Fruit fly (Drosophila melanogaster) whole organism, embryonic: Measurements from ENCODE around the gene CG5068.
A peak's percentile ranks its signal among the peaks of the same experiment; 100 is the strongest.

Source experiments
- Bgb ChIP-seq: fragments of 200-800 bp; sonication (Bioruptor generic); IDR thresholded peaks from 2 replicates; pipeline ENCODE4 v1.3.6; 2022; ENCODE audit warnings: missing biosample characterization, missing genetic modification characterization; ENCODE audit not compliant: partially characterized antibody
- Blimp-1 ChIP-seq: fragments of 200-800 bp; sonication (Bioruptor generic); optimal IDR thresholded peaks from 3 replicates; lab custom pipeline; 2018; ENCODE audit warnings: missing biosample characterization, missing genetic modification characterization, mild to moderate bottlenecking, moderate library complexity, missing genetic modification reagents
- BtbVII ChIP-seq: fragments of 200-800 bp; sonication (Bioruptor generic); optimal IDR thresholded peaks from 3 replicates; lab custom pipeline; 2017; ENCODE audit warnings: missing biosample characterization, mild to moderate bottlenecking, missing genetic modification characterization
- CG1024 ChIP-seq: fragments of 200-800 bp; sonication (Bioruptor generic); IDR thresholded peaks from 2 replicates; pipeline ENCODE4 v1.3.6; 2022; ENCODE audit warnings: missing biosample characterization, missing genetic modification characterization
- CG11560 ChIP-seq: fragments of 200-800 bp; sonication (Bioruptor generic); IDR thresholded peaks from 3 replicates; pipeline ENCODE4 v1.3.6; 2022; ENCODE audit warnings: missing biosample characterization, missing genetic modification characterization
- CG11723 ChIP-seq: fragments of 200-800 bp; sonication (Bioruptor generic); optimal IDR thresholded peaks from 2 replicates; lab custom pipeline; 2017; ENCODE audit warnings: missing biosample characterization, mild to moderate bottlenecking, missing genetic modification characterization
- CG12769 ChIP-seq: fragments of 200-800 bp; sonication (Bioruptor generic); optimal IDR thresholded peaks from 2 replicates; lab custom pipeline; 2019; ENCODE audit warnings: missing biosample characterization, mild to moderate bottlenecking, missing genetic modification characterization, moderate library complexity
- CG13775 ChIP-seq: fragments of 200-800 bp; sonication (Bioruptor generic); optimal IDR thresholded peaks from 3 replicates; lab custom pipeline; 2017; ENCODE audit warnings: missing biosample characterization, mild to moderate bottlenecking, missing genetic modification characterization
- CG17186 ChIP-seq: fragments of 200-800 bp; sonication (Bioruptor generic); optimal IDR thresholded peaks from 3 replicates; lab custom pipeline; 2017; ENCODE audit warnings: missing biosample characterization, missing genetic modification reagents, missing genetic modification characterization
- CG17802 ChIP-seq: fragments of 200-800 bp; sonication (Bioruptor generic); optimal IDR thresholded peaks from 2 replicates; lab custom pipeline; 2018; ENCODE audit warnings: missing biosample characterization, mild to moderate bottlenecking, missing genetic modification characterization, moderate library complexity
- CG17829 ChIP-seq: fragments of 200-800 bp; optimal IDR thresholded peaks from 2 replicates; lab custom pipeline; 2019; ENCODE audit warnings: missing biosample characterization, mild to moderate bottlenecking, missing genetic modification characterization, moderate library complexity
- CG1792 ChIP-seq: fragments of 200-800 bp; sonication (Bioruptor generic); optimal IDR thresholded peaks from 2 replicates; lab custom pipeline; 2016; ENCODE audit warnings: missing biosample characterization, missing genetic modification characterization
- CG2129 ChIP-seq: fragments of 200-800 bp; sonication (Bioruptor generic); IDR thresholded peaks from 2 replicates; pipeline ENCODE4 v1.3.6; 2022; ENCODE audit warnings: missing biosample characterization, missing genetic modification characterization; ENCODE audit not compliant: partially characterized antibody
- CG42726 ChIP-seq: fragments of 200-800 bp; sonication (Bioruptor generic); IDR thresholded peaks from 2 replicates; pipeline ENCODE4 v1.3.6; 2022; ENCODE audit warnings: missing biosample characterization, missing genetic modification characterization; ENCODE audit not compliant: partially characterized antibody
- CG4328 ChIP-seq: fragments of 200-800 bp; sonication (Bioruptor generic); optimal IDR thresholded peaks from 3 replicates; lab custom pipeline; 2017; ENCODE audit warnings: missing biosample characterization, missing genetic modification reagents, missing genetic modification characterization
- CG4617 ChIP-seq: fragments of 200-800 bp; sonication (Bioruptor generic); optimal IDR thresholded peaks from 3 replicates; lab custom pipeline; 2016; ENCODE audit warnings: missing biosample characterization, missing genetic modification characterization, borderline replicate concordance
- CG4707 ChIP-seq: fragments of 200-800 bp; sonication (Bioruptor generic); optimal IDR thresholded peaks from 2 replicates; lab custom pipeline; 2018; ENCODE audit warnings: missing biosample characterization, mild to moderate bottlenecking, missing genetic modification characterization, moderate library complexity
- CG5245 ChIP-seq: fragments of 200-800 bp; sonication (Bioruptor generic); optimal IDR thresholded peaks from 3 replicates; lab custom pipeline; 2016; ENCODE audit warnings: missing biosample characterization, missing genetic modification characterization
- CG6683 ChIP-seq: fragments of 200-800 bp; sonication (Bioruptor generic); optimal IDR thresholded peaks from 2 replicates; lab custom pipeline; 2017; ENCODE audit warnings: missing biosample characterization, mild to moderate bottlenecking, missing genetic modification characterization, missing genetic modification reagents
- CG6765 ChIP-seq: fragments of 200-800 bp; sonication (Bioruptor generic); optimal IDR thresholded peaks from 3 replicates; lab custom pipeline; 2017; ENCODE audit warnings: missing biosample characterization, mild to moderate bottlenecking, missing genetic modification characterization
- Camta ChIP-seq: fragments of 200-800 bp; sonication (Bioruptor generic); optimal IDR thresholded peaks from 2 replicates; lab custom pipeline; 2016; ENCODE audit warnings: missing biosample characterization, missing genetic modification characterization
- Chrac-16 ChIP-seq: fragments of 200-800 bp; sonication (Bioruptor generic); optimal IDR thresholded peaks from 3 replicates; lab custom pipeline; 2016; ENCODE audit warnings: missing biosample characterization, missing genetic modification characterization
- Dip3 ChIP-seq: fragments of 200-800 bp; sonication (Bioruptor generic); optimal IDR thresholded peaks from 3 replicates; lab custom pipeline; 2016; ENCODE audit warnings: missing biosample characterization, missing genetic modification characterization
- Dll ChIP-seq: fragments of 200-800 bp; sonication (Bioruptor generic); IDR thresholded peaks from 4 replicates; pipeline ENCODE4 v1.3.6; 2022; ENCODE audit warnings: missing biosample characterization, missing genetic modification characterization; ENCODE audit not compliant: partially characterized antibody
- Dp ChIP-seq: fragments of 200-800 bp; sonication (Bioruptor generic); optimal IDR thresholded peaks from 2 replicates; lab custom pipeline; 2018; ENCODE audit warnings: missing biosample characterization, mild to moderate bottlenecking, missing genetic modification characterization, moderate library complexity
- Fer2 ChIP-seq: fragments of 200-800 bp; sonication (Bioruptor generic); optimal IDR thresholded peaks from 2 replicates; lab custom pipeline; 2018; ENCODE audit warnings: missing biosample characterization, mild to moderate bottlenecking, missing genetic modification characterization, moderate library complexity
- Hr3 ChIP-seq: fragments of 200-800 bp; sonication (Bioruptor generic); optimal IDR thresholded peaks from 3 replicates; lab custom pipeline; 2016; ENCODE audit warnings: missing biosample characterization, missing genetic modification characterization
- NFAT ChIP-seq: fragments of 200-800 bp; sonication (Bioruptor generic); IDR thresholded peaks from 2 replicates; pipeline ENCODE4 v1.3.6; 2022; ENCODE audit warnings: missing biosample characterization, missing genetic modification characterization
- Rx ChIP-seq: fragments of 200-800 bp; sonication (Bioruptor generic); IDR thresholded peaks from 2 replicates; pipeline ENCODE4 v1.3.6; 2022; ENCODE audit warnings: missing biosample characterization, missing genetic modification characterization
- Ssrp ChIP-seq: fragments of 200-800 bp; sonication (Bioruptor generic); optimal IDR thresholded peaks from 2 replicates; lab custom pipeline; 2018; ENCODE audit warnings: missing biosample characterization, mild to moderate bottlenecking, missing genetic modification characterization, moderate library complexity
- Tbp ChIP-seq: fragments of >200 bp; optimal IDR thresholded peaks from 2 replicates; lab custom pipeline; 2018; ENCODE audit warnings: missing biosample characterization, missing genetic modification characterization
- abd-A ChIP-seq: fragments of 200-800 bp; sonication (Bioruptor generic); optimal IDR thresholded peaks from 3 replicates; lab custom pipeline; 2019; ENCODE audit warnings: missing biosample characterization, mild to moderate bottlenecking, missing genetic modification characterization, moderate library complexity
- ara ChIP-seq: fragments of 200-800 bp; sonication (Bioruptor generic); IDR thresholded peaks from 2 replicates; pipeline ENCODE4 v1.3.6; 2022; ENCODE audit warnings: missing biosample characterization, missing genetic modification characterization
- chinmo ChIP-seq: fragments of 200-800 bp; sonication (Bioruptor generic); IDR thresholded peaks from 4 replicates; pipeline ENCODE4 v1.3.6; 2022; ENCODE audit warnings: missing biosample characterization, missing genetic modification characterization; ENCODE audit not compliant: partially characterized antibody
- danr ChIP-seq: fragments of 200-800 bp; sonication (Bioruptor generic); IDR thresholded peaks from 2 replicates; pipeline ENCODE4 v1.3.6; 2022; ENCODE audit warnings: missing biosample characterization, missing genetic modification characterization
- dmrt11E ChIP-seq: fragments of 200-800 bp; sonication (Bioruptor generic); optimal IDR thresholded peaks from 3 replicates; lab custom pipeline; 2018; ENCODE audit warnings: missing biosample characterization, mild to moderate bottlenecking, missing genetic modification characterization, moderate library complexity
- eve ChIP-seq, 2 experiments: fragments of >200 bp; optimal IDR thresholded peaks; 2 replicates each; lab custom pipeline; 2017; ENCODE audit warnings: missing biosample characterization in 2 of 2, missing genetic modification characterization in 2 of 2
- fru ChIP-seq: fragments of >200 bp; optimal IDR thresholded peaks from 2 replicates; lab custom pipeline; 2017
- ftz-f1 ChIP-seq: fragments of 200-800 bp; sonication (Bioruptor generic); optimal IDR thresholded peaks from 2 replicates; lab custom pipeline; 2016; ENCODE audit warnings: missing biosample characterization, missing genetic modification characterization
- grau ChIP-seq: fragments of 200-800 bp; optimal IDR thresholded peaks from 3 replicates; lab custom pipeline; 2019; ENCODE audit warnings: missing biosample characterization, mild to moderate bottlenecking, missing genetic modification characterization, moderate library complexity
- jumu ChIP-seq: fragments of 200-800 bp; sonication (Bioruptor generic); optimal IDR thresholded peaks from 3 replicates; lab custom pipeline; 2016; ENCODE audit warnings: missing biosample characterization, missing genetic modification characterization
- otp ChIP-seq: fragments of 200-800 bp; sonication (Bioruptor generic); IDR thresholded peaks from 3 replicates; pipeline ENCODE4, ENCODE4 v1.3.6; 2022; ENCODE audit warnings: missing biosample characterization, missing genetic modification characterization
- pan ChIP-seq, 4 experiments: fragments of >200 bp in 3 of 4; fragments of 200-800 bp in 1 of 4; sonication (Bioruptor generic) in 1 of 4; optimal IDR thresholded peaks in 3 of 4; IDR thresholded peaks in 1 of 4; 2 replicates each; pipeline versions ENCODE4 v1.3.6 to Lab custom; 2017 to 2022; ENCODE audit warnings: missing biosample characterization in 2 of 4, missing genetic modification characterization in 2 of 4, mixed read lengths in 1 of 4
- peb ChIP-seq: fragments of 200-800 bp; sonication (Bioruptor generic); IDR thresholded peaks from 2 replicates; pipeline ENCODE4 v1.3.6; 2022; ENCODE audit warnings: missing biosample characterization, missing genetic modification characterization
- pita ChIP-seq: fragments of 200-800 bp; sonication (Bioruptor generic); optimal IDR thresholded peaks from 2 replicates; lab custom pipeline; 2017; ENCODE audit warnings: missing biosample characterization, mild to moderate bottlenecking, missing genetic modification characterization
- sim ChIP-seq: fragments of 200-800 bp; sonication (Bioruptor generic); IDR thresholded peaks from 2 replicates; pipeline ENCODE4 v1.3.6; 2022; ENCODE audit warnings: missing biosample characterization, missing genetic modification characterization
- usp ChIP-seq: fragments of >200 bp; optimal IDR thresholded peaks from 2 replicates; lab custom pipeline; 2017; ENCODE audit warnings: missing biosample characterization, missing genetic modification characterization
- wek ChIP-seq: fragments of 200-800 bp; sonication (Bioruptor generic); optimal IDR thresholded peaks from 3 replicates; lab custom pipeline; 2018; ENCODE audit warnings: missing biosample characterization, mild to moderate bottlenecking, missing genetic modification characterization, moderate library complexity
- zf30C ChIP-seq: fragments of 200-800 bp; sonication (Bioruptor generic); optimal IDR thresholded peaks from 3 replicates; lab custom pipeline; 2018; ENCODE audit warnings: missing biosample characterization, mild to moderate bottlenecking, missing genetic modification characterization

CG5068 gene

dm6 chr3L:8978678-8979413 is 7.7 kb upstream of the CG5068 start (continued):
- TF ChIP-seq CG2129 (GFP tag; lab: Robert Waterston, UW) (no peak), wek (GFP tag; lab: Kevin White, UChicago) (no peak), Dip3 (GFP tag; lab: Kevin White, UChicago) (no peak), pita (GFP tag; lab: Kevin White, UChicago) (no peak), CG17829 (no peak), CG13775 (no peak), Dp (GFP tag; lab: Kevin White, UChicago) (no peak), eve (GFP tag; optimal IDR thresholded peaks at IDR 0.05; lab: Kevin White, UChicago) (no peak), CG1792 (no peak), ara (GFP tag; lab: Robert Waterston, UW) (no peak; the same call in 1 of the 2 replicates), CG1024 (GFP tag; lab: Robert Waterston, UW) (no peak), CG4617 (GFP tag; lab: Kevin White, UChicago) (no peak), fru (no peak), sim (no peak), CG12769 (tag; lab: Kevin White, UChicago) (no peak), Tbp (GFP tag; lab: Kevin White, UChicago) (no peak), CG4707 (GFP tag; lab: Kevin White, UChicago) (no peak), peb (GFP tag; lab: Robert Waterston, UW) (no peak), danr (no peak), Hr3 (GFP tag; lab: Kevin White, UChicago) (no peak), Bgb (GFP tag; lab: Robert Waterston, UW) (no peak), dmrt11E (tag; lab: Kevin White, UChicago) (peak; percentile 17), Camta (GFP tag; lab: Kevin White, UChicago) (no peak), CG11560 (tag; lab: Robert Waterston, UW) (no peak), usp (GFP tag; lab: Kevin White, UChicago) (no peak), Rx (no peak), NFAT (no peak), CG11723 (GFP tag; lab: Kevin White, UChicago) (no peak), CG42726 (no peak), Ssrp (tag; lab: Kevin White, UChicago) (peak; percentile 1), CG6683 (GFP tag; lab: Kevin White, UChicago) (no peak), grau (tag; lab: Kevin White, UChicago) (no peak), CG4328 (GFP tag; lab: Kevin White, UChicago) (no peak), Dll (GFP tag; lab: Robert Waterston, UW) (peak; percentile 71), ftz-f1 (GFP tag; lab: Kevin White, UChicago) (peak; percentile 94), pan (optimal IDR thresholded peaks at IDR 0.05; lab: Kevin White, UChicago) (no peak), pan (GFP tag; optimal IDR thresholded peaks at IDR 0.05 in 1 of 2, IDR thresholded peaks at IDR 0.05 in 1 of 2) (peak in 1 of 2 experiments; percentile 26), CG17186 (no peak), chinmo (GFP tag; lab: Robert Waterston, UW) (peak; percentile 99), CG5245 (GFP tag; lab: Kevin White, UChicago) (no peak), zf30C (GFP tag; lab: Kevin White, UChicago) (no peak), jumu (GFP tag; lab: Kevin White, UChicago) (no peak), Chrac-16 (GFP tag; lab: Kevin White, UChicago) (no peak), abd-A (no peak), Fer2 (tag; lab: Kevin White, UChicago) (no peak), Blimp-1 (peak; percentile 21), BtbVII (GFP tag; lab: Kevin White, UChicago) (no peak), otp (GFP tag; lab: Robert Waterston, UW) (0 out of 3 replicates have a peak, but pooled peaks have one; percentile 25), CG6765 (no peak), CG17802 (no peak)
